Fruit fly (Drosophila melanogaster) whole organism, prepupa: Measurements from ENCODE around the gene LManIV.

Experiments
- CG15336 ChIP-seq: fragments of 200-800 bp; sonication (Bioruptor generic); IDR thresholded peaks from 2 replicates; pipeline ENCODE4 v1.3.6; 2022; ENCODE audit warnings: missing biosample characterization, missing genetic modification characterization
- Eip78C ChIP-seq: fragments of 200-800 bp; sonication (Bioruptor generic); peaks from one replicate; lab custom pipeline; 2016; ENCODE audit warnings: missing biosample characterization, missing genetic modification characterization
- Ets21C ChIP-seq: fragments of 200-800 bp; sonication (Bioruptor generic); optimal IDR thresholded peaks from 3 replicates; lab custom pipeline; 2016; ENCODE audit warnings: missing biosample characterization, missing genetic modification characterization
- Ets96B ChIP-seq: fragments of 200-800 bp; optimal IDR thresholded peaks from 2 replicates; lab custom pipeline; 2019; ENCODE audit warnings: missing biosample characterization, mild to moderate bottlenecking, missing genetic modification characterization, moderate library complexity
- Hr39 ChIP-seq: fragments of 200-800 bp; sonication (Bioruptor generic); optimal IDR thresholded peaks from 2 replicates; lab custom pipeline; 2016; ENCODE audit warnings: missing biosample characterization, missing genetic modification characterization
- net ChIP-seq: fragments of 200-800 bp; sonication (Bioruptor generic); optimal IDR thresholded peaks from 3 replicates; lab custom pipeline; 2016; ENCODE audit warnings: missing biosample characterization, missing genetic modification characterization

DNA sequence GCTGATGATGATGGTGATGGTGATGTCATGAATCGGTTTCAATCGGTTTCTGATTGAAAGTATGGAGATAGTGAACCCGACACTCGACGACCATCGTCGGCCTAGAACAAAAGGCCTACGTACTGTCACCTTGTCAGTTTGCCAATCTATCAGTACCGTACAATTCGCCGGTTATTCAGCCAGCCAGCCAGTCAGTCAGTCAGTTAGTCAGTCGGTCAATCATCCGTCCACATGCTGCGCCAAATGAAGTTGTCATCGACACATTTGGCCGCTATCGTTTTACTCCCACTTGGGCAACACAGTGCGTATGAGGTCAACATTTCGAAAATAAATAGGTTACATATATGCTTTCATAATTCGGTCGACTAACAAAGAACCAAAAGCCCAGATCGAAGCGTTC, 51.1 kb downstream of the LManIV start:
- TF ChIP-seq Hr39 (GFP tag; lab: Kevin White, UChicago): no peak
- no peak for TF ChIP-seq Ets21C (GFP tag; lab: Kevin White, UChicago)
- TF ChIP-seq net (GFP tag; lab: Kevin White, UChicago): no peak
- no peak for TF ChIP-seq CG15336 (GFP tag; lab: Robert Waterston, UW)
- TF ChIP-seq Eip78C (GFP tag; lab: Kevin White, UChicago): no peak
- TF ChIP-seq Ets96B (tag; lab: Kevin White, UChicago): no peak
